Fruit fly (Drosophila melanogaster) whole organism, embryonic: ENCODE data around the gene CG43886.

Experiments used
- Bgb ChIP-seq: fragments of 200-800 bp; sonication (Bioruptor generic); IDR thresholded peaks from 2 replicates; pipeline ENCODE4 v1.3.6; 2022; ENCODE audit warnings: missing biosample characterization, missing genetic modification characterization; ENCODE audit not compliant: partially characterized antibody
- Blimp-1 ChIP-seq: fragments of 200-800 bp; sonication (Bioruptor generic); optimal IDR thresholded peaks from 3 replicates; lab custom pipeline; 2018; ENCODE audit warnings: missing biosample characterization, missing genetic modification characterization, mild to moderate bottlenecking, moderate library complexity, missing genetic modification reagents
- CG10979 ChIP-seq: fragments of 200-800 bp; sonication (Bioruptor generic); optimal IDR thresholded peaks from 2 replicates; lab custom pipeline; 2018; ENCODE audit warnings: missing biosample characterization, mild to moderate bottlenecking, missing genetic modification characterization, moderate library complexity
- CG11504 ChIP-seq: fragments of 200-800 bp; sonication (Bioruptor generic); optimal IDR thresholded peaks from 3 replicates; lab custom pipeline; 2019; ENCODE audit warnings: missing biosample characterization, mild to moderate bottlenecking, missing genetic modification characterization, moderate library complexity
- CG14441 ChIP-seq: fragments of 200-800 bp; sonication (Bioruptor generic); IDR thresholded peaks from 2 replicates; pipeline ENCODE4 v1.3.6; 2022; ENCODE audit warnings: missing biosample characterization, missing genetic modification characterization
- CG15073 ChIP-seq: fragments of 200-800 bp; sonication (Bioruptor generic); optimal IDR thresholded peaks from 2 replicates; lab custom pipeline; 2016; ENCODE audit warnings: missing biosample characterization, missing genetic modification characterization
- CG1602 ChIP-seq: fragments of 200-800 bp; sonication (Bioruptor generic); optimal IDR thresholded peaks from 3 replicates; lab custom pipeline; 2016; ENCODE audit warnings: missing biosample characterization, missing genetic modification characterization
- CG16813 ChIP-seq: fragments of 200-800 bp; sonication (Bioruptor generic); IDR thresholded peaks from 3 replicates; pipeline ENCODE4 v1.3.6; 2022; ENCODE audit warnings: missing biosample characterization, missing genetic modification characterization; ENCODE audit not compliant: partially characterized antibody
- CG16863 ChIP-seq: fragments of 200-800 bp; sonication (Bioruptor generic); optimal IDR thresholded peaks from 3 replicates; lab custom pipeline; 2016; ENCODE audit warnings: missing biosample characterization, missing genetic modification characterization
- CG17186 ChIP-seq: fragments of 200-800 bp; sonication (Bioruptor generic); optimal IDR thresholded peaks from 3 replicates; lab custom pipeline; 2017; ENCODE audit warnings: missing biosample characterization, missing genetic modification reagents, missing genetic modification characterization
- CG18262 ChIP-seq: fragments of 200-800 bp; optimal IDR thresholded peaks from 3 replicates; lab custom pipeline; 2019; ENCODE audit warnings: missing biosample characterization, mild to moderate bottlenecking, missing genetic modification characterization, moderate library complexity
- CG1832 ChIP-seq: fragments of 200-800 bp; sonication (Bioruptor generic); optimal IDR thresholded peaks from 2 replicates; lab custom pipeline; 2017; ENCODE audit warnings: missing biosample characterization, mild to moderate bottlenecking, missing genetic modification characterization, inconsistent platforms
- CG18764 ChIP-seq: fragments of 200-800 bp; sonication (Bioruptor generic); optimal IDR thresholded peaks from 3 replicates; lab custom pipeline; 2016; ENCODE audit warnings: missing biosample characterization, missing genetic modification characterization
- CG2712 ChIP-seq: fragments of 200-800 bp; optimal IDR thresholded peaks from 3 replicates; lab custom pipeline; 2019; ENCODE audit warnings: missing biosample characterization, mild to moderate bottlenecking, missing genetic modification characterization, moderate library complexity
- CG5180 ChIP-seq: fragments of 200-800 bp; sonication (Bioruptor generic); optimal IDR thresholded peaks from 3 replicates; lab custom pipeline; 2017; ENCODE audit warnings: missing biosample characterization, missing genetic modification characterization, mild to moderate bottlenecking, moderate library complexity, missing genetic modification reagents
- CG5953 ChIP-seq: fragments of 200-800 bp; sonication (Bioruptor generic); IDR thresholded peaks from 2 replicates; pipeline ENCODE4 v1.3.6; 2022; ENCODE audit warnings: missing biosample characterization, missing genetic modification characterization
- CG6175 ChIP-seq: fragments of 200-800 bp; sonication (Bioruptor generic); IDR thresholded peaks from 3 replicates; pipeline ENCODE4 v1.3.6; 2022; ENCODE audit warnings: missing biosample characterization, missing genetic modification characterization
- CG6765 ChIP-seq: fragments of 200-800 bp; sonication (Bioruptor generic); optimal IDR thresholded peaks from 3 replicates; lab custom pipeline; 2017; ENCODE audit warnings: missing biosample characterization, mild to moderate bottlenecking, missing genetic modification characterization
- CoRest ChIP-seq: fragments of 200-800 bp; sonication (Bioruptor generic); optimal IDR thresholded peaks from 3 replicates; lab custom pipeline; 2018; ENCODE audit warnings: missing biosample characterization, mild to moderate bottlenecking, missing genetic modification characterization, moderate library complexity
- Dbx ChIP-seq: fragments of 200-800 bp; sonication (Bioruptor generic); IDR thresholded peaks from 3 replicates; pipeline ENCODE4 v1.3.6; 2022; ENCODE audit warnings: missing biosample characterization, missing genetic modification characterization
- HLH54F ChIP-seq: fragments of 200-800 bp; sonication (Bioruptor generic); optimal IDR thresholded peaks from 3 replicates; lab custom pipeline; 2016; ENCODE audit warnings: missing biosample characterization, missing genetic modification characterization
- Hmr ChIP-seq: fragments of 200-800 bp; sonication (Bioruptor generic); optimal IDR thresholded peaks from 3 replicates; lab custom pipeline; 2017; ENCODE audit warnings: mild to moderate bottlenecking, missing biosample characterization, missing genetic modification reagents, missing genetic modification characterization
- Hr39 ChIP-seq: fragments of >200 bp; optimal IDR thresholded peaks from 2 replicates; lab custom pipeline; 2017
- MBD-R2 ChIP-seq: fragments of 200-800 bp; sonication (Bioruptor generic); IDR thresholded peaks from 2 replicates; pipeline ENCODE4 v1.3.6; 2022; ENCODE audit warnings: missing biosample characterization, missing genetic modification characterization
- Neu2 ChIP-seq: fragments of 200-800 bp; sonication (Bioruptor generic); optimal IDR thresholded peaks from 3 replicates; lab custom pipeline; 2016; ENCODE audit warnings: missing biosample characterization, missing genetic modification characterization, borderline replicate concordance
- Scr ChIP-seq: fragments of 200-800 bp; sonication (Bioruptor generic); IDR thresholded peaks from 2 replicates; pipeline ENCODE4 v1.3.6; 2022; ENCODE audit warnings: missing biosample characterization, missing genetic modification characterization; ENCODE audit not compliant: partially characterized antibody
- Sry-β ChIP-seq: fragments of 200-800 bp; sonication (Bioruptor generic); optimal IDR thresholded peaks from 2 replicates; lab custom pipeline; 2018; ENCODE audit warnings: missing biosample characterization, mild to moderate bottlenecking, missing genetic modification characterization, moderate library complexity
- Xbp1 ChIP-seq: fragments of 200-800 bp; sonication (Bioruptor generic); optimal IDR thresholded peaks from 3 replicates; lab custom pipeline; 2016; ENCODE audit warnings: missing biosample characterization, mild to moderate bottlenecking, missing genetic modification characterization
- ara ChIP-seq: fragments of 200-800 bp; sonication (Bioruptor generic); IDR thresholded peaks from 2 replicates; pipeline ENCODE4 v1.3.6; 2022; ENCODE audit warnings: missing biosample characterization, missing genetic modification characterization
- bbx ChIP-seq: fragments of 200-800 bp; sonication (Bioruptor generic); IDR thresholded peaks from 2 replicates; pipeline ENCODE4 v1.3.6; 2022; ENCODE audit warnings: missing biosample characterization, missing genetic modification characterization; ENCODE audit not compliant: partially characterized antibody
- bigmax ChIP-seq: fragments of 200-800 bp; sonication (Bioruptor generic); optimal IDR thresholded peaks from 2 replicates; lab custom pipeline; 2018; ENCODE audit warnings: missing biosample characterization, mild to moderate bottlenecking, missing genetic modification characterization
- cas ChIP-seq: fragments of 200-800 bp; sonication (Bioruptor generic); IDR thresholded peaks from 2 replicates; pipeline ENCODE4 v1.3.6; 2022; ENCODE audit warnings: missing biosample characterization, missing genetic modification characterization
- crc ChIP-seq: fragments of 200-800 bp; sonication (Bioruptor generic); optimal IDR thresholded peaks from 2 replicates; lab custom pipeline; 2016; ENCODE audit warnings: missing biosample characterization, missing genetic modification characterization
- da ChIP-seq: fragments of 200-800 bp; sonication (Bioruptor generic); optimal IDR thresholded peaks from 2 replicates; lab custom pipeline; 2016; ENCODE audit warnings: missing biosample characterization, missing genetic modification characterization
- dati ChIP-seq: fragments of 200-800 bp; sonication (Bioruptor generic); IDR thresholded peaks from 2 replicates; pipeline ENCODE4 v1.3.6; 2022; ENCODE audit warnings: missing biosample characterization, missing genetic modification characterization
- dysf ChIP-seq: fragments of 200-800 bp; sonication (Bioruptor generic); IDR thresholded peaks from 3 replicates; pipeline ENCODE4 v1.3.6; 2022; ENCODE audit warnings: missing biosample characterization, missing genetic modification characterization
- en ChIP-seq: fragments of 200-800 bp; sonication (Bioruptor generic); optimal IDR thresholded peaks from 2 replicates; lab custom pipeline; 2016; ENCODE audit warnings: missing biosample characterization, missing genetic modification characterization
- fd3F ChIP-seq: fragments of 200-800 bp; sonication (Bioruptor generic); optimal IDR thresholded peaks from 2 replicates; lab custom pipeline; 2018; ENCODE audit warnings: missing biosample characterization, mild to moderate bottlenecking, missing genetic modification characterization, moderate library complexity
- grn ChIP-seq: fragments of 200-800 bp; sonication (Bioruptor generic); optimal IDR thresholded peaks from 3 replicates; lab custom pipeline; 2017; ENCODE audit warnings: missing biosample characterization, missing genetic modification characterization
- hbn ChIP-seq: fragments of 200-800 bp; sonication (Bioruptor generic); IDR thresholded peaks from 2 replicates; pipeline ENCODE4 v1.3.6; 2022; ENCODE audit warnings: missing biosample characterization, missing genetic modification characterization; ENCODE audit not compliant: partially characterized antibody
- rib ChIP-seq: fragments of 200-800 bp; sonication (Bioruptor generic); IDR thresholded peaks from 2 replicates; pipeline ENCODE4 v1.3.6; 2022; ENCODE audit warnings: missing biosample characterization, missing genetic modification characterization
- row ChIP-seq: fragments of 200-800 bp; sonication (Bioruptor generic); IDR thresholded peaks from 3 replicates; pipeline ENCODE4 v1.3.6; 2022; ENCODE audit warnings: missing biosample characterization, missing genetic modification characterization
- sima ChIP-seq: fragments of 200-800 bp; sonication (Bioruptor generic); optimal IDR thresholded peaks from 2 replicates; lab custom pipeline; 2016; ENCODE audit warnings: missing biosample characterization, missing genetic modification characterization
- slbo ChIP-seq: fragments of 200-800 bp; sonication (Bioruptor generic); IDR thresholded peaks from 2 replicates; pipeline ENCODE4 v1.3.6; 2022; ENCODE audit warnings: missing biosample characterization, missing genetic modification characterization
- slp2 ChIP-seq: fragments of 200-800 bp; sonication (Bioruptor generic); optimal IDR thresholded peaks from 2 replicates; lab custom pipeline; 2016; ENCODE audit warnings: missing biosample characterization, missing genetic modification characterization
- sr ChIP-seq: fragments of 200-800 bp; sonication (Bioruptor generic); IDR thresholded peaks from 3 replicates; pipeline ENCODE4 v1.3.6; 2022; ENCODE audit warnings: missing biosample characterization, missing genetic modification characterization
- ssp ChIP-seq: fragments of 200-800 bp; sonication (Bioruptor generic); IDR thresholded peaks from 2 replicates; pipeline ENCODE4 v1.3.6; 2022; ENCODE audit warnings: missing biosample characterization, missing genetic modification characterization
- tap ChIP-seq: fragments of 200-800 bp; optimal IDR thresholded peaks from 3 replicates; lab custom pipeline; 2019; ENCODE audit warnings: missing biosample characterization, mild to moderate bottlenecking, missing genetic modification characterization, moderate library complexity
- tio ChIP-seq: fragments of 200-800 bp; sonication (Bioruptor generic); optimal IDR thresholded peaks from 2 replicates; lab custom pipeline; 2017; ENCODE audit warnings: missing biosample characterization, missing genetic modification characterization, inconsistent platforms
- usp ChIP-seq: fragments of >200 bp; optimal IDR thresholded peaks from 2 replicates; lab custom pipeline; 2017; ENCODE audit warnings: missing biosample characterization, missing genetic modification characterization

CG43886 gene

dm6 chr3L:8115864-8116528 lies 43.6 kb downstream of the CG43886 start, which contains the start of the genes Arp3 and msk (continued):
- TF ChIP-seq CG15073 (GFP tag; lab: Kevin White, UChicago): peak; percentile 1
- TF ChIP-seq en (GFP tag; lab: Kevin White, UChicago): peak; percentile 68
- TF ChIP-seq Hr39 (lab: Kevin White, UChicago): no peak
- TF ChIP-seq hbn (GFP tag; lab: Robert Waterston, UW): no peak
- TF ChIP-seq fd3F (GFP tag; lab: Kevin White, UChicago): peak; percentile 35
- TF ChIP-seq CG6765: peak; percentile 24
- no peak; the same call in 2 of the 3 replicates for TF ChIP-seq sr (GFP tag; lab: Robert Waterston, UW)
- no peak for TF ChIP-seq Hmr (GFP tag; lab: Kevin White, UChicago)
- peak; percentile 91 for TF ChIP-seq HLH54F (GFP tag; lab: Kevin White, UChicago)
- TF ChIP-seq da (GFP tag; lab: Kevin White, UChicago): peak; percentile 79
- TF ChIP-seq Dbx (GFP tag; lab: Robert Waterston, UW): peak; percentile 87
- peak; percentile 93 for TF ChIP-seq MBD-R2 (GFP tag; lab: Robert Waterston, UW)
- TF ChIP-seq tio (GFP tag; lab: Kevin White, UChicago): no peak
- peak; percentile 87 for TF ChIP-seq row
- no peak for TF ChIP-seq bbx (GFP tag; lab: Robert Waterston, UW)
- no peak for TF ChIP-seq Blimp-1
- TF ChIP-seq Neu2: peak; percentile 72
- peak; percentile 88 for TF ChIP-seq slbo (GFP tag; lab: Robert Waterston, UW)
- TF ChIP-seq tap (tag; lab: Kevin White, UChicago): no peak
- peak; percentile 94 for TF ChIP-seq rib (GFP tag; lab: Robert Waterston, UW)
- TF ChIP-seq crc (GFP tag; lab: Kevin White, UChicago): peak; percentile 82
- TF ChIP-seq CG5953: no peak
- peak; percentile 49 for TF ChIP-seq Scr (GFP tag; lab: Robert Waterston, UW)
- peak; percentile 68 for TF ChIP-seq CG10979 (tag; lab: Kevin White, UChicago)
- no peak for TF ChIP-seq CG5180 (GFP tag; lab: Kevin White, UChicago)
- TF ChIP-seq cas (GFP tag; lab: Robert Waterston, UW): peak; percentile 40; the same call in 1 of the 2 replicates
- peak; percentile 89 for TF ChIP-seq Xbp1 (GFP tag; lab: Kevin White, UChicago)
- TF ChIP-seq ara: peak; percentile 66
- peak; percentile 64 for TF ChIP-seq CG14441 (GFP tag; lab: Robert Waterston, UW)
- TF ChIP-seq CG17186: peak; percentile 84
- peak; percentile 51 for TF ChIP-seq Bgb
- peak; percentile 8 for TF ChIP-seq Sry-β (GFP tag; lab: Kevin White, UChicago)
- TF ChIP-seq CG18262 (tag; lab: Kevin White, UChicago): peak; percentile 54
- peak; percentile 76 for TF ChIP-seq CG1602 (GFP tag; lab: Kevin White, UChicago)
- no peak for TF ChIP-seq usp
- TF ChIP-seq CG6175: no peak
- TF ChIP-seq sima (GFP tag; lab: Kevin White, UChicago): peak; percentile 41
- peak; percentile 71 for TF ChIP-seq ssp (GFP tag; lab: Robert Waterston, UW)
- no peak for TF ChIP-seq dati (GFP tag; lab: Robert Waterston, UW)
- TF ChIP-seq bigmax (GFP tag; lab: Kevin White, UChicago): peak; percentile 38
- peak; percentile 85 for TF ChIP-seq CG16863 (GFP tag; lab: Kevin White, UChicago)
- peak; percentile 81 for TF ChIP-seq slp2 (GFP tag; lab: Kevin White, UChicago)
- TF ChIP-seq CG1832 (GFP tag; lab: Kevin White, UChicago): no peak
- peak; percentile 81 for TF ChIP-seq CG2712 (tag; lab: Kevin White, UChicago)
- TF ChIP-seq dysf (GFP tag; lab: Robert Waterston, UW): peak; percentile 76
- TF ChIP-seq CG11504 (tag; lab: Kevin White, UChicago): no peak
- TF ChIP-seq CoRest: peak; percentile 80
- peak; percentile 44 for TF ChIP-seq CG16813 (GFP tag; lab: Robert Waterston, UW)
- peak; percentile 16 for TF ChIP-seq grn (GFP tag; lab: Kevin White, UChicago)
- peak; percentile 83 for TF ChIP-seq CG18764 (GFP tag; lab: Kevin White, UChicago)
